Worm (Caenorhabditis elegans): ENCODE measurements around the gene col-72.

DNA sequence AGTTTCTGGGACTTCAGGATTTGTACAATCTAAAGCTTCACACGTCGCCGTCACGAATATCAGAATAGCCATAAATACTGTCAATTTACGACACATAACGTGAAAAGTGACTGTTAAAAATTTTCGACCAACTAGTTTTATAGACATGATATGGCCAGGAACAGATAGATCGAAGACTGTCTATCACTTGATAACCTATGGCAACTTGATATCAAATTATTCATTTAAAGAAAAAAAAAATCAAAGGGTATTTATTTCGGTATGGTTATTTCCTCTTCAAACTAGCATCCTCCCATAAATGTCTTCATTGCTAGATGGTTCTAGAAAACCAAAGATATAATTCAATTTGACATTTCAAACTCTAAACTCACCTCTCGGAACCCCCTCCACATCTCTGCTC lies 38.4 kb upstream of the col-72 start, which contains the start of gene W10G11.3:
- no peak for TF ChIP-seq unc-39 (tag; optimal IDR thresholded peaks at IDR 0.05)
- TF ChIP-seq elt-3 (tag; optimal IDR thresholded peaks at IDR 0.05) = no peak
- TF ChIP-seq ztf-11 (tag; optimal IDR thresholded peaks at IDR 0.05) = no peak
- TF ChIP-seq pha-4 (tag; optimal IDR thresholded peaks at IDR 0.05) = no peak
- no peak for TF ChIP-seq ceh-39 (tag; optimal IDR thresholded peaks at IDR 0.05)
- no peak for TF ChIP-seq unc-62 (GFP tag; optimal IDR thresholded peaks at IDR 0.05)

Measured in whole organism, mixed stage, embryonic.